Fruit fly (Drosophila melanogaster): ENCODE measurements around the gene bc10.

The bc10 gene

DNA sequence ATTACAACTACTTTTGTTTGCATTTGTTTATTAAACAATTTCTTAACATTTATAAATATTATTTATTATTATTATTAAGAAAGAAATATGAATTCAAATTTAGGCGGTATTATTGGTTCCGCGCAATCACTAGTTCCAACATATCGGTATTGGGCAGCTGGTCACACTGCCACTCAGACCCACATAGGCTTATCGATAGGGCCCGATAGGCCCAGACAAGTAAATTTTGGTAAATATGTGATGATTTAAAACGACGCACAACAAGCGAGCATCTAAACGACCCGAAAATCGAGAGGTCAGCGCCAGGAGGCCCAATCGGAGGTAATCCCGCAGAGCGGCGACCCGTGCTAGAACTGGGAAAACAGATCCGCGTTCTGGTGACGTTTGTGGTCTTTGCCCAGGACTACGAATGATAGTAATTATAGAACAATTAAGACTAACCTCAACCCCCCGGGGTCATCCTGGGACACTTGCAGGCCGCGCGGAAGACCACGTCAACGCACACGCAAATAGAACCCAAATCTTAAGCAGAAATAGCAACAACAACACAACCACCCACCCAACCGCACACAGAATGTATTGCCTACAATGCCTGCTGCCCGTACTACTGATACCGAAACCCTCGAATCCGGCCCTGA, at the start of gene bc10:
Gene bc10 (plus strand): TSS at position 181 of the 638 bp plus-strand sequence.
- TF ChIP-seq Mio (GFP tag; optimal IDR thresholded peaks at IDR 0.05) (no peak), GATAd (GFP tag; optimal IDR thresholded peaks at IDR 0.05) (no peak), OdsH (GFP tag; optimal IDR thresholded peaks at IDR 0.05) (no peak), jim (GFP tag; optimal IDR thresholded peaks at IDR 0.05) (no peak), rgr (GFP tag; optimal IDR thresholded peaks at IDR 0.05) (peak; percentile 98), br (GFP tag; optimal IDR thresholded peaks at IDR 0.05) (no peak), Rel (GFP tag; optimal IDR thresholded peaks at IDR 0.05) (no peak), Rel (tag; optimal IDR thresholded peaks at IDR 0.05) (peak; percentile 10), Hr83 (GFP tag; optimal IDR thresholded peaks at IDR 0.05; ENCODE audit: poor library complexity, severe bottlenecking) (peak; percentile 32)

DNA sequence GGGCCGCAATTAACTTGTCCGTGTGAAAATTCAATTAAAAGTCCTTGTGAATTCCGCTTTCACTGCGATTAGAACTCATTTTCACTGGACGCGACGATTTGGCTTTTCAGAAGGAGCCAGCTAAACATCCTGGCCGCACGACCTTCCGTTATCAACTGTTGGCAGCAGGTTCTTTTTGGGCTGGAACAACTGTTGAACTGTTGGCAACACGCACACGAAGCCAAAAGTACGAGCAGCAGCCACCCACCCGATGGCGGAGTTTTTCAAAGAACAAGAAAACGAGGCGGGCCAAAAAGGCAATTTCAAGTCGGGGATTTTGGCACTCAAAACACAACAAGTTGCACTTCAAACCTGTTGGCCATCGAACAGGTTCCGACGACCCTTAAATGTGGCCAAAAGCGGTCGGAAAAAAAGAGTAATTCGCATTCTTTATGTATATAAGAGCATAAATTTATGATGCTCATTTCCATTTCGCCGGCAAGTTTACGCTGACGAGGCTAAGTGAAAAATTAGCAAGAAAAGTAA, 42.1 kb upstream of the bc10 start:
- TF ChIP-seq Dif (GFP tag; optimal IDR thresholded peaks at IDR 0.05; ENCODE audit: partially characterized antibody), result no peak
- TF ChIP-seq woc (GFP tag; optimal IDR thresholded peaks at IDR 0.05), result no peak
- TF ChIP-seq br (GFP tag; optimal IDR thresholded peaks at IDR 0.05), result no peak
- no peak for TF ChIP-seq foxo (GFP tag; optimal IDR thresholded peaks at IDR 0.05)
- no peak for TF ChIP-seq Sp1 (GFP tag; optimal IDR thresholded peaks at IDR 0.05)
- TF ChIP-seq Rel (GFP tag; optimal IDR thresholded peaks at IDR 0.05), result no peak
- TF ChIP-seq Rel (tag; optimal IDR thresholded peaks at IDR 0.05), result no peak
- no peak for TF ChIP-seq Hnf4 (GFP tag; optimal IDR thresholded peaks at IDR 0.05)
- TF ChIP-seq jim (GFP tag; optimal IDR thresholded peaks at IDR 0.05), result no peak
- no peak for TF ChIP-seq Jra (GFP tag; optimal IDR thresholded peaks at IDR 0.05)
- no peak for TF ChIP-seq h (GFP tag; optimal IDR thresholded peaks at IDR 0.05)
- TF ChIP-seq HLH106 (tag; optimal IDR thresholded peaks at IDR 0.05), result no peak

DNA sequence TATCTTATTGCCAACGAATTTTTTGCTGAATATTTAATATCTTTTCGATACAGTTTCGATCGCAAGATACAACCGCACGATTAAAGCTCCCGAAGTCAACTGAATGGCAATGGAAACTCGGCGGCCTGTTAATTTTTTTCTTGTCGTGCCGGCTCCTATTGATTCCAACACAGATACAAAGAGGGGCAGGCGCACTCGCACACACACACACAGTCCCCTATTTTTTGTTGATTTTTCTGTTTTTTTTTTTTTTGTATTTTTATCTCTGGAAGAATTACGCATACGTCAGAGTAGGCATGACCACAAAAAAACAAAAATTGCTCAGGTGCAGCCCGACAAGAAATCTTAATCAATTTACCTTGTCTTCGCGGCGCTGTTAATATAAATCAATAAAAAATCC, 35.8 kb upstream of the bc10 start, which contains the start of gene Lkr:
Gene Lkr (minus strand): TSS at position 101 of the 400 bp plus-strand sequence.
- TF ChIP-seq CrebA (GFP tag; optimal IDR thresholded peaks at IDR 0.05; ENCODE audit: borderline replicate concordance) (no peak), dmrt93B (GFP tag; optimal IDR thresholded peaks at IDR 0.05) (no peak), brk (GFP tag; optimal IDR thresholded peaks at IDR 0.05) (no peak)

DNA sequence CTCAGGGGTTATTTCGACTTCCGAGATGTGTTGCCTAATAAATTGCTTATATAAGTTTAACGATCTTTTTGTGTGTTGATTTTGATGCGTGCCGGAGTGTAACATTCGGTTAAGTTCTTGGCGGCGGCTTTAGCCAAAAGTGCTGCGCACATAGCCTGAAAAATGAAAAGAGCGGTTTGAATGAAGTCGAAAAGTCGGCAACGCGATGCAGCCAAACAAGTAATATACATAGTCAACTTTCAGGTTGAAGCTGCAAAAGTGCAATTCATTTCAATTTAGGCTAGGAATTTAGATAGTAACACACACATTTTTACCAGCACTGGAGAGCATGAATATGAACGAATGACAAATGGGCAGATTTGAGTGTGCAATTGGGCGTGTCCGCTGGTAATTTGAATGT, 30.8 kb upstream of the bc10 start:
- peak; percentile 20 for TF ChIP-seq N (GFP tag; optimal IDR thresholded peaks at IDR 0.05)
- peak; percentile 83 for TF ChIP-seq Myc (optimal IDR thresholded peaks at IDR 0.05)
- no peak for TF ChIP-seq Abd-B (GFP tag; optimal IDR thresholded peaks at IDR 0.05)

DNA sequence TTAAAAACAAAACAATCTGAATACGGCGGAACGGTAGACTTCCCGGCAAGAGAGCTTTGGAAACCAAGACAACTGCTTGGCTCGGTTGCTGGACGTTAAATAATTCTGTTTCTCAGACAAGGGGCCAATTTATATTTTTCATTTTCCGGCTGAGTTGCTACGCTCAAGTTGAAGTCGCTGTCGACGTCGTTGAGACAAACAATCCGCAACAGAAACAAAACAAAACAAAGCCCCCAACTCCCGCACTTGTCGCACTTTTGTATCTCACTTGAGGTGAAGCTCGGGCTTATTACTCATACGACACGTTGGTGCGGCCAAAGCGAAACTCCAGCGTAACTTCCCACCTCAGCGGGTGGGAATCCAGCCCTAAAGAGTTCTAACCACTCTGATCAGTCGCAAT, 29.4 kb upstream of the bc10 start, which contains the start of gene CG13285:
Gene CG13285 (minus strand): TSS at position 101 of the 400 bp plus-strand sequence.
- TF ChIP-seq Mio (GFP tag; optimal IDR thresholded peaks at IDR 0.05), result no peak
- TF ChIP-seq OdsH (GFP tag; optimal IDR thresholded peaks at IDR 0.05), result no peak
- no peak for TF ChIP-seq Sp1 (GFP tag; optimal IDR thresholded peaks at IDR 0.05)
- TF ChIP-seq GATAd (GFP tag; optimal IDR thresholded peaks at IDR 0.05), result no peak
- no peak for TF ChIP-seq Abd-B (GFP tag; optimal IDR thresholded peaks at IDR 0.05)
- TF ChIP-seq CG32264 (GFP tag; optimal IDR thresholded peaks at IDR 0.05), result no peak
- TF ChIP-seq rgr (GFP tag; optimal IDR thresholded peaks at IDR 0.05), result no peak
- no peak for TF ChIP-seq pan (optimal IDR thresholded peaks at IDR 0.05)
- no peak for TF ChIP-seq Jra (GFP tag; optimal IDR thresholded peaks at IDR 0.05)
- TF ChIP-seq Dif (GFP tag; optimal IDR thresholded peaks at IDR 0.05; ENCODE audit: partially characterized antibody), result no peak
- no peak for TF ChIP-seq br (GFP tag; optimal IDR thresholded peaks at IDR 0.05)
- TF ChIP-seq dmrt93B (GFP tag; optimal IDR thresholded peaks at IDR 0.05), result no peak
- no peak for TF ChIP-seq fru (GFP tag; optimal IDR thresholded peaks at IDR 0.05)

DNA sequence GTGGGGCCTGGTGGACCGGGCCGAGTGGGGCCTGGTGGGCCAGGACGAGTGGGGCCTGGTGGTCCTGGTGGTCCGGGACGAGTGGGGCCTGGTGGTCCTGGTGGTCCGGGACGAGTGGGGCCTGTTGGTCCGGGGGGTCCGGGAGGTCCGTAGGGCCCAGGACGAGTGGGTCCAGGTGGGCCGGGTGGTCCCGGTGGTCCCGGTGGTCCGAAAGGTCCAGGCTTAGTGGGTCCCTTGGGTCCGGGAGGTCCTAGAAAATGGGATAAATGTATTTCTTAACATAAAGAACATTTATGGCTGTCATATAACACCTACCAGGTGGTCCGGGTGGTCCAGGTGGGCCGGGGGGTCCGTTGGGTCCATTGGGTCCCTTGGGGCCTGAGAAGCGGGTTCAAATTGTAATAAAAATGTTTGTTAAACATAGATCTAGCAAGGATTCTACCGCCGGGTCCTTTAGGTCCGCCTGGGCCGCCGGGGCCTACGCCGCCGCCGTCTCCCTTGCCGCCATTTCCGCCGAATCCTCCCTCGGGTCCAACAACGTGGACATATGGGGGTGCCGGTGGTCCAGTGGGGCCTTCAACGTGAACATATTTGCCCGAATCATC, 24.3 kb upstream of the bc10 start:
- peak; percentile 99 for TF ChIP-seq Dfd (GFP tag; optimal IDR thresholded peaks at IDR 0.05)
- no peak for TF ChIP-seq jim (GFP tag; optimal IDR thresholded peaks at IDR 0.05)
- TF ChIP-seq CG9705 (GFP tag; optimal IDR thresholded peaks at IDR 0.05), result no peak
- TF ChIP-seq dmrt93B (GFP tag; optimal IDR thresholded peaks at IDR 0.05), result no peak
- no peak for TF ChIP-seq Dif (GFP tag; optimal IDR thresholded peaks at IDR 0.05; ENCODE audit: partially characterized antibody)
- TF ChIP-seq CrebA (GFP tag; optimal IDR thresholded peaks at IDR 0.05; ENCODE audit: borderline replicate concordance), result no peak

Measured in whole organism, wandering third instar larva.